Fruit fly (Drosophila melanogaster): ENCODE data around the gene CG14563.
A peak's percentile ranks its signal among the peaks of the same experiment; 100 is the strongest.

Gene CG14563

dm6 chr3L:21808003-21808530 is 34.1 kb downstream of the CG14563 start (continued):
- TF ChIP-seq Atf6 (GFP tag; IDR thresholded peaks at IDR 0.05) (no peak), lov (optimal IDR thresholded peaks at IDR 0.05) (no peak), lov (GFP tag; IDR thresholded peaks at IDR 0.05) (0 out of 3 replicates have a peak, but pooled peaks have one; percentile 62), Dek (tag; optimal IDR thresholded peaks at IDR 0.05) (no peak), Hr3 (GFP tag; optimal IDR thresholded peaks at IDR 0.05) (peak; percentile 61), Hr78 (GFP tag; optimal IDR thresholded peaks at IDR 0.05) (peak in 1 of 2 experiments; percentile 49), hkb (optimal IDR thresholded peaks at IDR 0.05) (no peak), hkb (GFP tag; IDR thresholded peaks at IDR 0.05) (peak; percentile 72), CG10321 (GFP tag; IDR thresholded peaks at IDR 0.05) (peak; percentile 11; the same call in 1 of the 2 replicates), peb (GFP tag; IDR thresholded peaks at IDR 0.05) (0 out of 2 replicates have a peak, but pooled peaks have one; percentile 44), aop (GFP tag; IDR thresholded peaks at IDR 0.05) (no peak), CG7987 (GFP tag; optimal IDR thresholded peaks at IDR 0.05) (no peak), sima (GFP tag; optimal IDR thresholded peaks at IDR 0.05) (no peak), fd3F (GFP tag; optimal IDR thresholded peaks at IDR 0.05) (no peak), ci (GFP tag; IDR thresholded peaks at IDR 0.05) (peak; percentile 77), pros (GFP tag; optimal IDR thresholded peaks at IDR 0.05) (no peak), CG1792 (GFP tag; optimal IDR thresholded peaks at IDR 0.05) (no peak), gcm (GFP tag; optimal IDR thresholded peaks at IDR 0.05) (peak; percentile 63), h (optimal IDR thresholded peaks at IDR 0.05) (no peak), ab (GFP tag; optimal IDR thresholded peaks at IDR 0.05) (no peak), Fer2 (tag; optimal IDR thresholded peaks at IDR 0.05) (no peak), CG3281 (GFP tag; optimal IDR thresholded peaks at IDR 0.05) (no peak), HHEX (GFP tag; optimal IDR thresholded peaks at IDR 0.05) (no peak), CG6654 (GFP tag; optimal IDR thresholded peaks at IDR 0.05) (no peak), cwo (GFP tag; optimal IDR thresholded peaks at IDR 0.05) (no peak), CG12236 (GFP tag; optimal IDR thresholded peaks at IDR 0.05) (no peak), CG8281 (tag; optimal IDR thresholded peaks at IDR 0.05) (peak; percentile 30), sob (GFP tag; IDR thresholded peaks at IDR 0.05) (no peak; the same call in 1 of the 2 replicates), CG18764 (GFP tag; optimal IDR thresholded peaks at IDR 0.05) (peak; percentile 41), CG13287 (GFP tag; IDR thresholded peaks at IDR 0.05; ENCODE audit: partially characterized antibody) (no peak), rib (GFP tag; IDR thresholded peaks at IDR 0.05) (no peak), CG16813 (GFP tag; IDR thresholded peaks at IDR 0.05; ENCODE audit: partially characterized antibody) (no peak), CG4404 (GFP tag; IDR thresholded peaks at IDR 0.05) (no peak), Adf1 (GFP tag; IDR thresholded peaks at IDR 0.05) (no peak), CG3847 (GFP tag; IDR thresholded peaks at IDR 0.05) (no peak), Drgx (GFP tag; IDR thresholded peaks at IDR 0.05) (peak; percentile 69), CG16863 (GFP tag; optimal IDR thresholded peaks at IDR 0.05) (no peak), Six4 (GFP tag; optimal IDR thresholded peaks at IDR 0.05) (peak; percentile 66), CHES-1-like (GFP tag; optimal IDR thresholded peaks at IDR 0.05) (no peak), sr (GFP tag; IDR thresholded peaks at IDR 0.05) (no peak), CG9727 (GFP tag; optimal IDR thresholded peaks at IDR 0.05) (peak; percentile 85), fd64A (GFP tag; optimal IDR thresholded peaks at IDR 0.05) (no peak), btn (GFP tag; optimal IDR thresholded peaks at IDR 0.05) (no peak), H15 (GFP tag; IDR thresholded peaks at IDR 0.05) (peak; percentile 56; the same call in 2 of the 3 replicates), CG15073 (GFP tag; optimal IDR thresholded peaks at IDR 0.05) (no peak), gsb (GFP tag; IDR thresholded peaks at IDR 0.05) (0 out of 2 replicates have a peak, but pooled peaks have one; percentile 7), eyg (GFP tag; optimal IDR thresholded peaks at IDR 0.05) (no peak), tna (GFP tag; IDR thresholded peaks at IDR 0.05; ENCODE audit: partially characterized antibody) (no peak), CG12071 (GFP tag; optimal IDR thresholded peaks at IDR 0.05) (no peak), E2f2 (GFP tag; IDR thresholded peaks at IDR 0.05) (no peak; the same call in 1 of the 2 replicates), Kr (GFP tag; optimal IDR thresholded peaks at IDR 0.05) (no peak), NfI (GFP tag; optimal IDR thresholded peaks at IDR 0.05) (peak; percentile 39)

All from whole organism, embryonic.